Fruit fly (Drosophila melanogaster): Measurements from ENCODE around the gene CG43076.

DNA sequence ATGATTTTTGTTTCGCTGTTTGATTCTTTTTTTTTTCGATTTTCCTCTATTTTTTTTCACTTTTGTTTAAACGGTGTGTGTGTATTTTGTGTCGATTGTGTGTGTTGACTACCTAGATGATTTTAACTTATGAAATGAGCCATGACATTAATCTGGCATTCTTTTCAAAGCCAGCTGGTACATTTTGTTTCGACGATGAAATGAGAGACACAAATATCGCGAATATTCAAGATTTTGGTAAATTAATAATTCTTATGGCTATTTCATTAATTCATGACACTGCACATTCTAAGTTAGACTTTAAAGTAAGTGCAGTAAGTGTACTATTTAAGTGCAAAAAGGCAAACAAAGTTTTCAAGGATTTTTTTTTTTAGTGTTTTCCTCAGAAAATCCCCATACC is 48.9 kb upstream of the CG43076 start, which contains the start of gene CG9106:
- no peak for TF ChIP-seq cic (GFP tag; optimal IDR thresholded peaks at IDR 0.05)
- TF ChIP-seq CG11617 (GFP tag; optimal IDR thresholded peaks at IDR 0.05): no peak
- no peak for TF ChIP-seq CG1620 (GFP tag; optimal IDR thresholded peaks at IDR 0.05)
- no peak for TF ChIP-seq bab1 (GFP tag; optimal IDR thresholded peaks at IDR 0.05)
- TF ChIP-seq toe (GFP tag; optimal IDR thresholded peaks at IDR 0.05): no peak
- no peak for TF ChIP-seq CG5204 (GFP tag; optimal IDR thresholded peaks at IDR 0.05)
- TF ChIP-seq tj (GFP tag; optimal IDR thresholded peaks at IDR 0.05): no peak
- TF ChIP-seq kay (GFP tag; ENCODE audit: borderline replicate concordance): no peak
- TF ChIP-seq CG7101 (tag; optimal IDR thresholded peaks at IDR 0.05): no peak
- no peak for TF ChIP-seq Clk (GFP tag; optimal IDR thresholded peaks at IDR 0.05)
